Worm (Caenorhabditis elegans): Measurements from ENCODE around the gene C06B3.16.
A peak's percentile ranks its signal among the peaks of the same experiment; 100 is the strongest.

C06B3.16 gene

ce11 chrV:13909400-13909799, 21.9 kb upstream of the C06B3.16 start, which contains the start of gene C06B3.7 (continued):
- TF ChIP-seq set-16 (GFP tag; IDR thresholded peaks at IDR 0.05) = no peak
- no peak for TF ChIP-seq tag-97 (GFP tag; IDR thresholded peaks at IDR 0.05)
- TF ChIP-seq fos-1 (tag; optimal IDR thresholded peaks at IDR 0.05) = peak; percentile 73
- TF ChIP-seq unc-62 (GFP tag; optimal IDR thresholded peaks at IDR 0.05 in 1 of 2) = peak in 1 of 2 experiments; percentile 98
- TF ChIP-seq unc-62 (tag; optimal IDR thresholded peaks at IDR 0.05) = no peak
- no peak for TF ChIP-seq snpc-1.2 (GFP tag; IDR thresholded peaks at IDR 0.05)
- no peak for TF ChIP-seq zfp-2 (tag; optimal IDR thresholded peaks at IDR 0.05)
- peak; percentile 67 for TF ChIP-seq T20F7.1 (GFP tag; optimal IDR thresholded peaks at IDR 0.05)
- TF ChIP-seq skn-1 (tag; optimal IDR thresholded peaks at IDR 0.05) = no peak
- TF ChIP-seq ztf-11 (tag; optimal IDR thresholded peaks at IDR 0.05) = no peak
- peak; percentile 78 for TF ChIP-seq nhr-10 (tag; optimal IDR thresholded peaks at IDR 0.05)
- TF ChIP-seq R02D3.7 (tag; optimal IDR thresholded peaks at IDR 0.05) = no peak
- no peak for TF ChIP-seq spr-3 (GFP tag; optimal IDR thresholded peaks at IDR 0.05)
- TF ChIP-seq nhr-237 (tag; optimal IDR thresholded peaks at IDR 0.05) = no peak
- TF ChIP-seq pqm-1 (tag; optimal IDR thresholded peaks at IDR 0.05) = peak; percentile 57
- TF ChIP-seq saeg-2 (GFP tag; IDR thresholded peaks at IDR 0.05) = 0 out of 2 replicates have a peak, but pooled peaks have one; percentile 10
- no peak for TF ChIP-seq F37D6.2 (tag; optimal IDR thresholded peaks at IDR 0.05)
- TF ChIP-seq Y75B8A.6 (GFP tag; IDR thresholded peaks at IDR 0.05) = no peak
- TF ChIP-seq nhr-41 (GFP tag; IDR thresholded peaks at IDR 0.05) = no peak
- peak; percentile 49 for TF ChIP-seq ztf-7 (tag; optimal IDR thresholded peaks at IDR 0.05)
- peak; percentile 99 for TF ChIP-seq hlh-30 (tag; optimal IDR thresholded peaks at IDR 0.05; ENCODE audit: insufficient read depth)
- peak; percentile 62 for TF ChIP-seq lin-13 (GFP tag; optimal IDR thresholded peaks at IDR 0.05)
- no peak for TF ChIP-seq D1046.2 (GFP tag; IDR thresholded peaks at IDR 0.05)
- no peak for TF ChIP-seq lim-7 (GFP tag; IDR thresholded peaks at IDR 0.05)
- peak; percentile 96 for TF ChIP-seq hlh-11 (tag; optimal IDR thresholded peaks at IDR 0.05)
- no peak for TF ChIP-seq vab-7 (GFP tag; IDR thresholded peaks at IDR 0.05)
- TF ChIP-seq php-3 (GFP tag; IDR thresholded peaks at IDR 0.05) = peak; percentile 92
- no peak for TF ChIP-seq lin-29 (GFP tag; IDR thresholded peaks at IDR 0.05)
- TF ChIP-seq dve-1 (tag; optimal IDR thresholded peaks at IDR 0.05; ENCODE audit: insufficient read depth) = peak; percentile 95
- TF ChIP-seq cey-2 (tag; optimal IDR thresholded peaks at IDR 0.05; ENCODE audit: borderline replicate concordance, insufficient read depth) = peak; percentile 65
- peak; percentile 91 for TF ChIP-seq nhr-6 (tag; optimal IDR thresholded peaks at IDR 0.05)
- no peak for TF ChIP-seq nhr-76 (tag; optimal IDR thresholded peaks at IDR 0.05)
- TF ChIP-seq ceh-28 (tag; optimal IDR thresholded peaks at IDR 0.05) = no peak
- TF ChIP-seq mxl-3 (GFP tag; optimal IDR thresholded peaks at IDR 0.05) = peak; percentile 47

ce11 chrV:13915390-13915789, 15.9 kb upstream of the C06B3.16 start, which contains the start of gene gcy-32:
Gene gcy-32, minus strand, starts transcription at chrV:13915490.
- TF ChIP-seq ztf-11 (tag; optimal IDR thresholded peaks at IDR 0.05) = no peak

DNA sequence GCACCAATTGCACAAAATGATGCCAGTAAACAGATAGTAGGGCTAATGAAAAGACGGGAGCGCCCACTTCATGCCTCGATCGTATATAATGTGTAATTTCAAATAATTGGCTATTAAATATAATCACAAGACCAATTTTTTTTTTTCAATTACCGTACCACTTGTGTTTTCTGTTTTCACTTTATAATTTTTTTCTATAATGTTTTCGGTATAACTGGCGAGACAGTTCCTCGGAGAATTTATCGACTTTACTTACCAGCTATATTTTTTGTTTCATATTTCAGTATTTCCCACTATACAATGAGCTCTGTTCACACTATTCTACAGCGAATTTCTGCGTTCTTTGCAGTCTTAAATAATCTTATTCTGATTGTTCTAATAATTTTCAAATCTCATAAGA, 15.1 kb upstream of the C06B3.16 start, which contains the start of gene str-252:
Gene str-252 (plus strand): TSS at position 301 of the 400 bp plus-strand sequence.
- no peak for TF ChIP-seq ama-1 (optimal IDR thresholded peaks at IDR 0.05)
- no peak for TF ChIP-seq T20F7.1 (GFP tag; optimal IDR thresholded peaks at IDR 0.05)
- TF ChIP-seq ceh-82 (tag; optimal IDR thresholded peaks at IDR 0.05) = no peak
- TF ChIP-seq pha-4 (GFP tag; IDR thresholded peaks at IDR 0.05) = no peak
- TF ChIP-seq pha-4 (tag; optimal IDR thresholded peaks at IDR 0.05) = no peak
- no peak for TF ChIP-seq F10B5.3 (tag; optimal IDR thresholded peaks at IDR 0.05)
- TF ChIP-seq spr-3 (GFP tag; optimal IDR thresholded peaks at IDR 0.05) = no peak
- TF ChIP-seq mxl-3 (GFP tag; optimal IDR thresholded peaks at IDR 0.05) = no peak
- no peak for TF ChIP-seq fkh-10 (GFP tag; optimal IDR thresholded peaks at IDR 0.05)
- TF ChIP-seq daf-12 (tag; optimal IDR thresholded peaks at IDR 0.05) = no peak
- no peak for TF ChIP-seq attf-4 (tag; optimal IDR thresholded peaks at IDR 0.05)
- no peak for TF ChIP-seq ceh-32 (tag; optimal IDR thresholded peaks at IDR 0.05; ENCODE audit: poor library complexity)
- no peak for TF ChIP-seq D1046.2 (GFP tag; IDR thresholded peaks at IDR 0.05)
- TF ChIP-seq hlh-11 (tag; optimal IDR thresholded peaks at IDR 0.05) = no peak
- no peak for TF ChIP-seq duxl-1 (tag; optimal IDR thresholded peaks at IDR 0.05; ENCODE audit: poor library complexity)
- TF ChIP-seq madf-5 (GFP tag; IDR thresholded peaks at IDR 0.05) = no peak
- no peak for TF ChIP-seq ces-1 (GFP tag; optimal IDR thresholded peaks at IDR 0.05)

All from whole organism, L4 larva.